Worm (Caenorhabditis elegans): Measurements from ENCODE around the gene F20D6.9.

DNA sequence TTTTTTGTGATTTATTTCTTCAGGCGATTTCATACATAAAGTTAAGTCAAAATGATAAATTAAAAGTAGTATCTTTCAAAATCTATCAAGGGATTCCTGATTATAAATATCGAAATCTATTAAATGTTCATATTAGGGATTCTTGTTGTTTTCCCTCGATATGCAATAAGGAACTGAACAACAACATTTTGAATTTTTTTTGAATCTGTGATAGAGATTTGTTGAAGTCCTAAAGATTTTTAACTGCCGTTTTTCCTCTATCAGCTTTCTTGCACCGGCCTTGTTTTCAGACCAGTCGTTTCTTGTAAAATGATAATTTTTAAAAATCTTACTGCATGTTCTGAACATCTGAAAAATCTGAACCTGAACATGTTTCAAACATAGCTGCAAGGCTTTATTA is 21.5 kb downstream of the F20D6.9 start:
- no peak for TF ChIP-seq dao-5 (tag; optimal IDR thresholded peaks at IDR 0.05)
- TF ChIP-seq him-1 (tag; optimal IDR thresholded peaks at IDR 0.05) = no peak
